Fruit fly (Drosophila melanogaster) whole organism, embryonic: ENCODE results near the gene CG8673.

Experiments
- CG11247 ChIP-seq: fragments of 200-800 bp; sonication (Bioruptor generic); IDR thresholded peaks from 2 replicates; pipeline ENCODE4 v1.3.6; 2022; ENCODE audit warnings: missing biosample characterization, missing genetic modification characterization
- CG11560 ChIP-seq: fragments of 200-800 bp; sonication (Bioruptor generic); IDR thresholded peaks from 3 replicates; pipeline ENCODE4 v1.3.6; 2022; ENCODE audit warnings: missing biosample characterization, missing genetic modification characterization
- CG14667 ChIP-seq: fragments of 200-800 bp; sonication (Bioruptor generic); IDR thresholded peaks from 2 replicates; pipeline ENCODE4 v1.3.6; 2022; ENCODE audit warnings: missing biosample characterization, missing genetic modification characterization
- CG14710 ChIP-seq: fragments of 200-800 bp; sonication (Bioruptor generic); optimal IDR thresholded peaks from 3 replicates; lab custom pipeline; 2019; ENCODE audit warnings: missing biosample characterization, mild to moderate bottlenecking, missing genetic modification characterization, moderate library complexity
- CG17186 ChIP-seq: fragments of 200-800 bp; sonication (Bioruptor generic); optimal IDR thresholded peaks from 3 replicates; lab custom pipeline; 2017; ENCODE audit warnings: missing biosample characterization, missing genetic modification reagents, missing genetic modification characterization
- CG17802 ChIP-seq: fragments of 200-800 bp; sonication (Bioruptor generic); optimal IDR thresholded peaks from 2 replicates; lab custom pipeline; 2018; ENCODE audit warnings: missing biosample characterization, mild to moderate bottlenecking, missing genetic modification characterization, moderate library complexity
- CG2129 ChIP-seq: fragments of 200-800 bp; sonication (Bioruptor generic); IDR thresholded peaks from 2 replicates; pipeline ENCODE4 v1.3.6; 2022; ENCODE audit warnings: missing biosample characterization, missing genetic modification characterization; ENCODE audit not compliant: partially characterized antibody
- CG3726 ChIP-seq: fragments of 200-800 bp; sonication (Bioruptor generic); IDR thresholded peaks from 3 replicates; pipeline ENCODE4, ENCODE4 v1.3.6; 2022; ENCODE audit warnings: missing biosample characterization, missing genetic modification characterization
- CG3995 ChIP-seq: fragments of 200-800 bp; sonication (Bioruptor generic); optimal IDR thresholded peaks from 3 replicates; lab custom pipeline; 2016; ENCODE audit warnings: missing biosample characterization, missing genetic modification characterization
- CG43689 ChIP-seq: fragments of 200-800 bp; sonication (Bioruptor generic); IDR thresholded peaks from 2 replicates; pipeline ENCODE4 v1.3.6; 2022; ENCODE audit warnings: missing biosample characterization, missing genetic modification characterization
- CG6791 ChIP-seq: fragments of 200-800 bp; sonication (Bioruptor generic); IDR thresholded peaks from 3 replicates; pipeline ENCODE4 v1.3.6; 2022; ENCODE audit warnings: missing biosample characterization, missing genetic modification characterization; ENCODE audit not compliant: partially characterized antibody
- CG8359 ChIP-seq: fragments of 200-800 bp; sonication (Bioruptor generic); optimal IDR thresholded peaks from 2 replicates; lab custom pipeline; 2017; ENCODE audit warnings: missing biosample characterization, mild to moderate bottlenecking, missing genetic modification characterization, borderline replicate concordance
- CG9797 ChIP-seq: fragments of 200-800 bp; sonication (Bioruptor generic); optimal IDR thresholded peaks from 3 replicates; lab custom pipeline; 2018; ENCODE audit warnings: missing biosample characterization, mild to moderate bottlenecking, missing genetic modification characterization
- CTCF ChIP-seq: fragments of 200-800 bp; sonication (Bioruptor generic); optimal IDR thresholded peaks from 2 replicates; lab custom pipeline; 2017; ENCODE audit warnings: missing biosample characterization, mild to moderate bottlenecking, missing genetic modification characterization, moderate library complexity
- Dip2 ChIP-seq: fragments of 200-800 bp; sonication (Bioruptor generic); IDR thresholded peaks from 2 replicates; pipeline ENCODE4 v1.3.6; 2022; ENCODE audit warnings: missing biosample characterization, missing genetic modification characterization
- Dp ChIP-seq: fragments of 200-800 bp; sonication (Bioruptor generic); optimal IDR thresholded peaks from 2 replicates; lab custom pipeline; 2018; ENCODE audit warnings: missing biosample characterization, mild to moderate bottlenecking, missing genetic modification characterization, moderate library complexity
- Ets97D ChIP-seq: fragments of 200-800 bp; sonication (Bioruptor generic); optimal IDR thresholded peaks from 3 replicates; lab custom pipeline; 2016; ENCODE audit warnings: missing biosample characterization, missing genetic modification characterization
- Fer1 ChIP-seq: fragments of 200-800 bp; sonication (Bioruptor generic); optimal IDR thresholded peaks from 2 replicates; lab custom pipeline; 2017; ENCODE audit warnings: missing biosample characterization, mild to moderate bottlenecking, missing genetic modification characterization
- HLH4C ChIP-seq: fragments of 200-800 bp; sonication (Bioruptor generic); IDR thresholded peaks from 3 replicates; pipeline ENCODE4 v1.3.6; 2022; ENCODE audit warnings: missing biosample characterization, missing genetic modification characterization; ENCODE audit not compliant: partially characterized antibody
- Hey ChIP-seq: fragments of 200-800 bp; sonication (Bioruptor generic); optimal IDR thresholded peaks from 3 replicates; lab custom pipeline; 2018; ENCODE audit warnings: missing biosample characterization, mild to moderate bottlenecking, missing genetic modification characterization
- MBD-R2 ChIP-seq: fragments of 200-800 bp; sonication (Bioruptor generic); IDR thresholded peaks from 2 replicates; pipeline ENCODE4 v1.3.6; 2022; ENCODE audit warnings: missing biosample characterization, missing genetic modification characterization
- MESR4 ChIP-seq: fragments of 200-800 bp; sonication (Bioruptor generic); optimal IDR thresholded peaks from 2 replicates; lab custom pipeline; 2018; ENCODE audit warnings: missing biosample characterization, mild to moderate bottlenecking, missing genetic modification characterization, moderate library complexity
- Rx ChIP-seq: fragments of 200-800 bp; sonication (Bioruptor generic); IDR thresholded peaks from 2 replicates; pipeline ENCODE4 v1.3.6; 2022; ENCODE audit warnings: missing biosample characterization, missing genetic modification characterization
- Scr ChIP-seq: fragments of 200-800 bp; sonication (Bioruptor generic); IDR thresholded peaks from 2 replicates; pipeline ENCODE4 v1.3.6; 2022; ENCODE audit warnings: missing biosample characterization, missing genetic modification characterization; ENCODE audit not compliant: partially characterized antibody
- Ssrp ChIP-seq: fragments of 200-800 bp; sonication (Bioruptor generic); optimal IDR thresholded peaks from 2 replicates; lab custom pipeline; 2018; ENCODE audit warnings: missing biosample characterization, mild to moderate bottlenecking, missing genetic modification characterization, moderate library complexity
- Stat92E ChIP-seq, 3 experiments: fragments of >200 bp in 2 of 3; fragments of 200-800 bp in 1 of 3; sonication (Bioruptor generic) in 1 of 3; optimal IDR thresholded peaks; 2 replicates each; lab custom pipeline; 2017 to 2019; ENCODE audit warnings: missing biosample characterization in 3 of 3, missing genetic modification characterization in 3 of 3, mild to moderate bottlenecking in 1 of 3, moderate library complexity in 1 of 3
- YL-1 ChIP-seq: fragments of 200-800 bp; sonication (Bioruptor generic); optimal IDR thresholded peaks from 3 replicates; lab custom pipeline; 2017; ENCODE audit warnings: missing biosample characterization, mild to moderate bottlenecking, missing genetic modification characterization
- ab ChIP-seq: fragments of 200-800 bp; sonication (Bioruptor generic); optimal IDR thresholded peaks from 2 replicates; lab custom pipeline; 2016; ENCODE audit warnings: missing biosample characterization, missing genetic modification characterization
- amos ChIP-seq: fragments of 200-800 bp; sonication (Bioruptor generic); IDR thresholded peaks from 2 replicates; pipeline ENCODE4 v1.3.6; 2022; ENCODE audit warnings: missing biosample characterization, missing genetic modification characterization; ENCODE audit not compliant: partially characterized antibody
- aop ChIP-seq: fragments of 200-800 bp; sonication (Bioruptor generic); IDR thresholded peaks from 2 replicates; pipeline ENCODE4 v1.3.6; 2022; ENCODE audit warnings: missing biosample characterization, missing genetic modification characterization
- ap ChIP-seq: fragments of 200-800 bp; sonication (Bioruptor generic); IDR thresholded peaks from 2 replicates; pipeline ENCODE4 v1.3.6; 2022; ENCODE audit warnings: missing biosample characterization, missing genetic modification characterization
- cato ChIP-seq: fragments of 200-800 bp; sonication (Bioruptor generic); optimal IDR thresholded peaks from 2 replicates; lab custom pipeline; 2016; ENCODE audit warnings: missing biosample characterization, missing genetic modification characterization, borderline replicate concordance
- chm ChIP-seq: fragments of 200-800 bp; sonication (Bioruptor generic); IDR thresholded peaks from 2 replicates; pipeline ENCODE4 v1.3.6; 2022; ENCODE audit warnings: missing biosample characterization, missing genetic modification characterization
- corto ChIP-seq: fragments of 200-800 bp; sonication (Bioruptor generic); optimal IDR thresholded peaks from 2 replicates; lab custom pipeline; 2016; ENCODE audit warnings: missing biosample characterization, mild to moderate bottlenecking, missing genetic modification characterization, moderate library complexity
- gt ChIP-seq: fragments of 200-800 bp; sonication (Bioruptor generic); IDR thresholded peaks from 2 replicates; pipeline ENCODE4 v1.3.6; 2022; ENCODE audit warnings: missing biosample characterization, missing genetic modification characterization
- inv ChIP-seq: fragments of 200-800 bp; sonication (Bioruptor generic); IDR thresholded peaks from 2 replicates; pipeline ENCODE4 v1.3.6; 2022; ENCODE audit warnings: missing biosample characterization, missing genetic modification characterization; ENCODE audit not compliant: partially characterized antibody
- kah ChIP-seq: fragments of 200-800 bp; sonication (Bioruptor generic); optimal IDR thresholded peaks from 2 replicates; lab custom pipeline; 2018; ENCODE audit warnings: missing biosample characterization, mild to moderate bottlenecking, missing genetic modification characterization
- klu ChIP-seq: fragments of 200-800 bp; sonication (Bioruptor generic); IDR thresholded peaks from 2 replicates; pipeline ENCODE4 v1.3.6; 2022; ENCODE audit warnings: missing biosample characterization, missing genetic modification characterization
- lab ChIP-seq: fragments of 200-800 bp; sonication (Bioruptor generic); optimal IDR thresholded peaks from 3 replicates; lab custom pipeline; 2017; ENCODE audit warnings: missing biosample characterization, missing genetic modification characterization, mild to moderate bottlenecking, moderate library complexity, missing genetic modification reagents
- lmd ChIP-seq: fragments of 200-800 bp; sonication (Bioruptor generic); IDR thresholded peaks from 2 replicates; pipeline ENCODE4 v1.3.6; 2022; ENCODE audit warnings: missing biosample characterization, missing genetic modification characterization
- mirr ChIP-seq: fragments of 200-800 bp; sonication (Bioruptor generic); optimal IDR thresholded peaks from 3 replicates; lab custom pipeline; 2018; ENCODE audit warnings: missing biosample characterization, mild to moderate bottlenecking, missing genetic modification characterization
- ranshi ChIP-seq: fragments of 200-800 bp; sonication (Bioruptor generic); IDR thresholded peaks from 2 replicates; pipeline ENCODE4 v1.3.6; 2022; ENCODE audit warnings: missing biosample characterization, missing genetic modification characterization
- row ChIP-seq: fragments of 200-800 bp; sonication (Bioruptor generic); IDR thresholded peaks from 3 replicates; pipeline ENCODE4 v1.3.6; 2022; ENCODE audit warnings: missing biosample characterization, missing genetic modification characterization
- shn ChIP-seq: fragments of 200-800 bp; sonication (Bioruptor generic); optimal IDR thresholded peaks from 3 replicates; lab custom pipeline; 2016; ENCODE audit warnings: missing biosample characterization, missing genetic modification characterization
- slp2 ChIP-seq: fragments of 200-800 bp; sonication (Bioruptor generic); optimal IDR thresholded peaks from 2 replicates; lab custom pipeline; 2016; ENCODE audit warnings: missing biosample characterization, missing genetic modification characterization
- tna ChIP-seq: fragments of 200-800 bp; sonication (Bioruptor generic); IDR thresholded peaks from 2 replicates; pipeline ENCODE4 v1.3.6; 2022; ENCODE audit warnings: missing biosample characterization, missing genetic modification characterization; ENCODE audit not compliant: partially characterized antibody
- usp ChIP-seq: fragments of >200 bp; optimal IDR thresholded peaks from 2 replicates; lab custom pipeline; 2017; ENCODE audit warnings: missing biosample characterization, missing genetic modification characterization
- vvl ChIP-seq: fragments of 200-800 bp; sonication (Bioruptor generic); IDR thresholded peaks from 2 replicates; pipeline ENCODE4 v1.3.6; 2022; ENCODE audit warnings: missing biosample characterization, missing genetic modification characterization
- zen2 ChIP-seq: fragments of 200-800 bp; sonication (Bioruptor generic); IDR thresholded peaks from 3 replicates; pipeline ENCODE4 v1.3.6; 2022; ENCODE audit warnings: missing biosample characterization, missing genetic modification characterization; ENCODE audit not compliant: partially characterized antibody

Gene CG8673

DNA sequence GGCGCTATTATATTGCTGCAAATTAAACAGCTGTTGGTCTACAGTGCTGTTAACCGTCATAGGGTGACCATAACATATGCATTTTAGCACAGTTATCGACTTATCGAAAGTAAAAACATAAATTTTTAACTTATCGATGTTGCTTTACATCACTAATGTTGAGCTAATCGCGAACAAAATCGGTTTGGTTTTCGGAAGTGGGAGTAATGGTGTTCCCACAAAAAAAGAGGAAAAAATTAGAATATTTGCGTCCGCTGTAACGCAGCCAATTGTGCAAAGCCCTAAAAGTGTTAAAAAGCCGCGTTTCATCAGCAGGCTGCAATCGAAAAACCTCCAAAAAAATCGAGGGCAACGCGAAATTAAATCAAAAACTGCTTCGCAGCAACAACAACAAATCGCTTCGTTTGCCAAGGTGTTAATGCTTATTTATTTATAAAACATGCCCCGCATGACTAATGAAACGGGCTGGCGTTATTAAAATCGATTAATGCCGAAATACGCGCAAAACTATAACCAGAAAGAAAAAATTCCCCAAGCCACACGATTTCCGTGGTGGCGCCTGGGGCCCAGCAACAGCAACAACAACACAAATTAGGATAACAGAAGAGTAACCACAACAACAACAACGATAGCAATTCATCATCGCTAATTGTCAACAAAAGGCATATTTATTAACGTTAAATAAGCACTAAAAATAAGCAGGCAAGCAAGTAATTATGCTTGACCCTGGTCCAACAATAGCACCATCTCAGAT lies 2.9 kb downstream of the CG8673 start, which contains the start of the genes CG12375 and CG8668:
Gene CG12375, minus strand, starts transcription at position 42 of the 754 bp plus-strand sequence.
Gene CG8668, plus strand, starts transcription at position 153 of the 754 bp plus-strand sequence.
- TF ChIP-seq slp2 (GFP tag; lab: Kevin White, UChicago) = no peak
- no peak for TF ChIP-seq CG14667
- no peak for TF ChIP-seq Hey (tag; lab: Kevin White, UChicago)
- no peak for TF ChIP-seq Ssrp (tag; lab: Kevin White, UChicago)
- TF ChIP-seq lab (GFP tag; lab: Kevin White, UChicago) = peak; percentile 22
- peak; percentile 48 for TF ChIP-seq corto (GFP tag; lab: Kevin White, UChicago)
- TF ChIP-seq lmd (GFP tag; lab: Robert Waterston, UW) = no peak
- TF ChIP-seq Stat92E (GFP tag; optimal IDR thresholded peaks at IDR 0.05; lab: Kevin White, UChicago) = peak in 1 of 3 experiments; percentile 15
- TF ChIP-seq CG9797 (GFP tag; lab: Kevin White, UChicago) = peak; percentile 7
- TF ChIP-seq Dip2 = no peak
- peak; percentile 37 for TF ChIP-seq Dp (GFP tag; lab: Kevin White, UChicago)
- TF ChIP-seq aop (GFP tag; lab: Robert Waterston, UW) = no peak
- TF ChIP-seq klu (GFP tag; lab: Robert Waterston, UW) = no peak
- TF ChIP-seq CG11560 (tag; lab: Robert Waterston, UW) = no peak
- peak; percentile 59; the same call in 1 of the 2 replicates for TF ChIP-seq vvl (GFP tag; lab: Robert Waterston, UW)
- TF ChIP-seq Fer1 (GFP tag; lab: Kevin White, UChicago) = peak; percentile 5
- TF ChIP-seq Rx = no peak
- no peak for TF ChIP-seq CG3726
- no peak for TF ChIP-seq usp
- peak; percentile 85; the same call in 1 of the 2 replicates for TF ChIP-seq amos (GFP tag; lab: Robert Waterston, UW)
- peak; percentile 74; the same call in 1 of the 2 replicates for TF ChIP-seq ranshi
- peak; percentile 32 for TF ChIP-seq mirr (GFP tag; lab: Kevin White, UChicago)
- TF ChIP-seq CG17186 (GFP tag; lab: Kevin White, UChicago) = peak; percentile 18
- peak; percentile 79 for TF ChIP-seq Scr
- peak; percentile 22 for TF ChIP-seq CTCF (GFP tag; lab: Kevin White, UChicago)
- peak; percentile 36 for TF ChIP-seq CG2129 (GFP tag; lab: Robert Waterston, UW)
- peak; percentile 79 for TF ChIP-seq HLH4C
- no peak for TF ChIP-seq kah (GFP tag; lab: Kevin White, UChicago)
- no peak for TF ChIP-seq gt
- no peak for TF ChIP-seq CG11247 (GFP tag; lab: Robert Waterston, UW)
- peak; percentile 70 for TF ChIP-seq Ets97D (GFP tag; lab: Kevin White, UChicago)
- peak; percentile 40 for TF ChIP-seq CG14710 (tag; lab: Kevin White, UChicago)
- TF ChIP-seq ab (GFP tag; lab: Kevin White, UChicago) = no peak
- TF ChIP-seq cato (GFP tag; lab: Kevin White, UChicago) = no peak
- no peak for TF ChIP-seq CG8359 (GFP tag; lab: Kevin White, UChicago)
- TF ChIP-seq zen2 (GFP tag; lab: Robert Waterston, UW) = peak; percentile 76; the same call in 2 of the 3 replicates
- TF ChIP-seq CG17802 (tag; lab: Kevin White, UChicago) = no peak
- TF ChIP-seq tna (GFP tag; lab: Robert Waterston, UW) = peak; percentile 78
- TF ChIP-seq chm (GFP tag; lab: Robert Waterston, UW) = peak; percentile 12; the same call in 1 of the 2 replicates
- TF ChIP-seq row = peak; percentile 24; the same call in 1 of the 3 replicates
- TF ChIP-seq ap (GFP tag; lab: Robert Waterston, UW) = no peak
- peak; percentile 83 for TF ChIP-seq CG6791
- TF ChIP-seq MESR4 = peak; percentile 73
- TF ChIP-seq inv (GFP tag; lab: Robert Waterston, UW) = peak; percentile 51
- TF ChIP-seq CG43689 = no peak
- TF ChIP-seq shn (GFP tag; lab: Kevin White, UChicago) = no peak
- TF ChIP-seq YL-1 = peak; percentile 46
- peak; percentile 71 for TF ChIP-seq MBD-R2 (GFP tag; lab: Robert Waterston, UW)
- peak; percentile 8 for TF ChIP-seq CG3995
